Worm (Caenorhabditis elegans): Measurements from ENCODE around the gene K08B12.1.

K08B12.1 gene

ce11 chrV:6253936-6254335 is 5.2 kb upstream of the K08B12.1 start:
- TF ChIP-seq hsf-1 (GFP tag; IDR thresholded peaks at IDR 0.05) = no peak
- TF ChIP-seq unc-130 (GFP tag; optimal IDR thresholded peaks at IDR 0.05) = no peak
- TF ChIP-seq sptf-2 (GFP tag; optimal IDR thresholded peaks at IDR 0.05) = no peak
- TF ChIP-seq repo-1 (tag; optimal IDR thresholded peaks at IDR 0.05) = no peak
- no peak for TF ChIP-seq F39B2.1 (GFP tag; IDR thresholded peaks at IDR 0.05)
- TF ChIP-seq nhr-90 (tag; optimal IDR thresholded peaks at IDR 0.05) = no peak
- TF ChIP-seq cebp-1 (GFP tag; IDR thresholded peaks at IDR 0.05) = no peak
- TF ChIP-seq cebp-1 (tag; optimal IDR thresholded peaks at IDR 0.05) = no peak
- no peak for TF ChIP-seq ztf-25 (GFP tag; IDR thresholded peaks at IDR 0.05)
- TF ChIP-seq snpc-3.4 (tag; optimal IDR thresholded peaks at IDR 0.05) = no peak
- TF ChIP-seq ceh-79 (tag; optimal IDR thresholded peaks at IDR 0.05) = no peak
- TF ChIP-seq D2030.7 (GFP tag; IDR thresholded peaks at IDR 0.05) = no peak
- no peak for TF ChIP-seq B0336.3 (GFP tag; IDR thresholded peaks at IDR 0.05)
- no peak for TF ChIP-seq ztf-18 (tag; optimal IDR thresholded peaks at IDR 0.05)
- TF ChIP-seq tlf-1 (GFP tag; optimal IDR thresholded peaks at IDR 0.05) = no peak
- no peak for TF ChIP-seq athp-1 (tag; optimal IDR thresholded peaks at IDR 0.05)
- TF ChIP-seq attf-5 (GFP tag; optimal IDR thresholded peaks at IDR 0.05) = no peak
- no peak for TF ChIP-seq C06A6.2 (GFP tag; conservative IDR thresholded peaks at IDR 0.05)
- no peak for TF ChIP-seq unc-62 (GFP tag; optimal IDR thresholded peaks at IDR 0.05)
- TF ChIP-seq tbx-9 (tag; optimal IDR thresholded peaks at IDR 0.05; ENCODE audit: borderline replicate concordance) = no peak

ce11 chrV:6267237-6267812 is 8.2 kb downstream of the K08B12.1 start, which contains the start of gene mrck-1:
mrck-1 (minus strand) TSS chrV:6267287.
- no peak for TF ChIP-seq F55B11.4 (tag; optimal IDR thresholded peaks at IDR 0.05; ENCODE audit: borderline replicate concordance, insufficient read depth)
- TF ChIP-seq mxl-1 (tag; optimal IDR thresholded peaks at IDR 0.05) = no peak
- TF ChIP-seq Y56A3A.18 (GFP tag; IDR thresholded peaks at IDR 0.05) = peak; percentile 37; the same call in 1 of the 2 replicates
- TF ChIP-seq Y67H2A.10 (GFP tag; conservative IDR thresholded peaks at IDR 0.05) = no peak
- peak; percentile 89 for TF ChIP-seq somi-1 (GFP tag; optimal IDR thresholded peaks at IDR 0.05)
- TF ChIP-seq T07F8.4 (tag; optimal IDR thresholded peaks at IDR 0.05) = no peak
- peak; percentile 82; the same call in 1 of the 2 replicates for TF ChIP-seq madf-3 (GFP tag; IDR thresholded peaks at IDR 0.05)
- TF ChIP-seq F52B5.7 (tag; optimal IDR thresholded peaks at IDR 0.05) = no peak
- peak in 1 of 3 experiments; percentile 89 for TF ChIP-seq lin-35 (GFP tag; optimal IDR thresholded peaks at IDR 0.05)
- TF ChIP-seq B0261.1 (tag; optimal IDR thresholded peaks at IDR 0.05) = no peak
- TF ChIP-seq nhr-179 (tag; optimal IDR thresholded peaks at IDR 0.05) = no peak
- peak; percentile 87 for TF ChIP-seq nhr-80 (tag; optimal IDR thresholded peaks at IDR 0.05)
- TF ChIP-seq athp-1 (tag; optimal IDR thresholded peaks at IDR 0.05) = peak; percentile 36
- peak; percentile 80 for TF ChIP-seq B0336.3 (GFP tag; IDR thresholded peaks at IDR 0.05)
- TF ChIP-seq pbrm-1 (GFP tag; IDR thresholded peaks at IDR 0.05) = peak; percentile 81
- peak; percentile 80 for TF ChIP-seq chd-7 (tag; optimal IDR thresholded peaks at IDR 0.05)
- TF ChIP-seq ztf-22 (GFP tag; optimal IDR thresholded peaks at IDR 0.05) = peak; percentile 83
- no peak for TF ChIP-seq nfya-1 (tag; optimal IDR thresholded peaks at IDR 0.05; ENCODE audit: borderline replicate concordance, insufficient read depth)
- TF ChIP-seq snpc-4 (GFP tag; optimal IDR thresholded peaks at IDR 0.05) = peak; percentile 72
- peak in 3 of 4 experiments; percentile 61 to 65 (median 64) for TF ChIP-seq snpc-4 (tag; optimal IDR thresholded peaks at IDR 0.05)
- no peak for TF ChIP-seq ceh-91 (GFP tag; IDR thresholded peaks at IDR 0.05)
- TF ChIP-seq ceh-27 (GFP tag; optimal IDR thresholded peaks at IDR 0.05) = peak; percentile 91
- peak; percentile 87 for TF ChIP-seq K12H6.12 (tag; optimal IDR thresholded peaks at IDR 0.05)
- TF ChIP-seq cebp-1 (GFP tag; IDR thresholded peaks at IDR 0.05) = peak; percentile 9; the same call in 1 of the 2 replicates
- TF ChIP-seq cebp-1 (tag; optimal IDR thresholded peaks at IDR 0.05) = peak; percentile 85
- TF ChIP-seq egl-18 (GFP tag; IDR thresholded peaks at IDR 0.05) = peak; percentile 71; the same call in 1 of the 2 replicates
- TF ChIP-seq B0035.1 (tag; optimal IDR thresholded peaks at IDR 0.05) = no peak
- TF ChIP-seq rcor-1 (GFP tag; IDR thresholded peaks at IDR 0.05) = peak; percentile 85
- TF ChIP-seq gei-17 (GFP tag; optimal IDR thresholded peaks at IDR 0.05) = peak; percentile 36
- peak; percentile 87 for TF ChIP-seq K11D2.4 (GFP tag; IDR thresholded peaks at IDR 0.05)
- peak; percentile 74 for TF ChIP-seq ztf-26 (tag; optimal IDR thresholded peaks at IDR 0.05)
- peak; percentile 65 for TF ChIP-seq nfyb-1 (GFP tag; IDR thresholded peaks at IDR 0.05)
